Fruit fly (Drosophila melanogaster) whole organism: Measurements from ENCODE around the gene CG15446.

Source experiments
- CG8478 ChIP-seq: fragments of >200 bp; optimal IDR thresholded peaks from 2 replicates; lab custom pipeline; 2018; ENCODE audit warnings: inconsistent platforms
- usp ChIP-seq: fragments of >200 bp; optimal IDR thresholded peaks from 2 replicates; lab custom pipeline; 2017; ENCODE audit warnings: missing biosample characterization, missing genetic modification characterization, mixed read lengths

DNA sequence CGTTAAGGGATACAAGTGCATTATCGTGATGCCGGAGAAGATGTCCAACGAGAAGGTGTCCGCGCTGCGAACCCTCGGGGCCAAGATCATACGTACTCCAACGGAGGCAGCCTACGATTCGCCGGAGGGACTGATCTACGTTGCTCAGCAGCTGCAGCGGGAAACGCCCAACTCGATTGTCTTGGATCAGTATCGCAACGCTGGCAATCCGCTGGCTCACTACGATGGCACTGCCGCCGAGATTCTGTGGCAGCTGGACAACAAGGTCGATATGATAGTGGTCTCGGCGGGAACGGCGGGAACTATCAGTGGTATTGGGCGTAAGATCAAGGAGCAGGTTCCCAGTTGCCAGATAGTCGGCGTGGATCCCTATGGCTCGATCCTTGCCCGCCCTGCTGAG, 54.3 kb downstream of the CG15446 start:
- no peak for TF ChIP-seq usp
- TF ChIP-seq CG8478 (lab: Kevin White, UChicago), result no peak
